Fruit fly (Drosophila melanogaster): ENCODE data around the gene CG3213.

CG3213 gene

DNA sequence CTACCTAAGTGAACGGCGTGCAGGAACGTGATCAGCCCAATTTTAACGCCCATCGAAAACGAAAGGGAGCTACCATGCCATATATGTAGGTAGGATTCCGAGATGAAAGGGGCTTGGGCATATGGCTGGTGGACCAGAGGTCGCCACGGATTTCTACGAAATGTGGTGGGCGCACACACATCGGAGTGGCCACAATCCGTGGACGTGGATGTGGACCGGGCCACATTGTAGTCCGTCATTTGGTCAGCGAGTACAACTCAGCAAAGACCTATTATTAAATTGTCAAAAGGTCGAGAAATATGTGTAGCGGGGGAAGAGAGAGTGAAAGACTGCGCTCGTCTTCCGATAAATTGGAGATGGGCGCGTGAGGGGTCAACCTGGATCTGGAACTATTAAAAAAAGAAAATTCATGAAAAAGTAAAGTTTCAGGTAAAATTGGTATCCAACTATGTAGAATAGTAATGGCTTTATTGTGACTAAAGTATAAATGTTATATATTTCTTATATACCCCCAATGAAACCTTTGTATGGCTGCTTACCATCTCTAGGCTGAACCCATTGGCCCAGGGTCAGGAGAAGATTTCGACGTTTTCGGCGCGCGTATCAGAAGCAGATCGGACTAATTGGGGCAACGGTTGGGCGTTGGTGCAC lies 36.1 kb upstream of the CG3213 start (continued):
- peak; percentile 56 for TF ChIP-seq BEAF-32 (GFP tag; optimal IDR thresholded peaks at IDR 0.05)
- peak; percentile 29 for TF ChIP-seq CG7839 (tag; optimal IDR thresholded peaks at IDR 0.05)
- no peak for TF ChIP-seq pan (optimal IDR thresholded peaks at IDR 0.05)
- no peak for TF ChIP-seq pan (GFP tag; optimal IDR thresholded peaks at IDR 0.05 in 1 of 2, IDR thresholded peaks at IDR 0.05 in 1 of 2)
- TF ChIP-seq ara (GFP tag; IDR thresholded peaks at IDR 0.05), result peak; percentile 79
- TF ChIP-seq CG2202 (tag; optimal IDR thresholded peaks at IDR 0.05), result peak; percentile 6
- no peak for TF ChIP-seq Lpt (GFP tag; optimal IDR thresholded peaks at IDR 0.05)
- no peak for TF ChIP-seq ap (GFP tag; IDR thresholded peaks at IDR 0.05)
- no peak for TF ChIP-seq CG17385 (GFP tag; optimal IDR thresholded peaks at IDR 0.05)
- peak; percentile 78 for TF ChIP-seq CG4404 (GFP tag; IDR thresholded peaks at IDR 0.05)
- TF ChIP-seq lbe (GFP tag; optimal IDR thresholded peaks at IDR 0.05), result no peak
- TF ChIP-seq CG11398 (GFP tag; optimal IDR thresholded peaks at IDR 0.05), result no peak
- TF ChIP-seq az2 (GFP tag; optimal IDR thresholded peaks at IDR 0.05), result no peak
- no peak for TF ChIP-seq Ptx1 (GFP tag; IDR thresholded peaks at IDR 0.05)
- peak; percentile 64 for TF ChIP-seq Scr (GFP tag; IDR thresholded peaks at IDR 0.05; ENCODE audit: partially characterized antibody)
- peak; percentile 16 for TF ChIP-seq CG13424 (tag; optimal IDR thresholded peaks at IDR 0.05)
- no peak for TF ChIP-seq br (optimal IDR thresholded peaks at IDR 0.05)
- TF ChIP-seq cas (GFP tag; IDR thresholded peaks at IDR 0.05), result no peak
- TF ChIP-seq CG9437 (GFP tag; optimal IDR thresholded peaks at IDR 0.05), result no peak
- TF ChIP-seq CG32772 (GFP tag; IDR thresholded peaks at IDR 0.05), result 0 out of 2 replicates have a peak, but pooled peaks have one; percentile 23
- TF ChIP-seq Oli (tag; optimal IDR thresholded peaks at IDR 0.05), result no peak
- TF ChIP-seq CG7372 (GFP tag; IDR thresholded peaks at IDR 0.05), result no peak
- no peak for TF ChIP-seq wdn (GFP tag; IDR thresholded peaks at IDR 0.05)
- TF ChIP-seq CG8388 (GFP tag; optimal IDR thresholded peaks at IDR 0.05), result peak; percentile 38
- peak; percentile 16 for TF ChIP-seq nerfin-1 (tag; optimal IDR thresholded peaks at IDR 0.05)
- no peak for TF ChIP-seq bbx (GFP tag; IDR thresholded peaks at IDR 0.05; ENCODE audit: partially characterized antibody)
- no peak for TF ChIP-seq CG33213 (GFP tag; optimal IDR thresholded peaks at IDR 0.05)
- TF ChIP-seq Fer1 (GFP tag; optimal IDR thresholded peaks at IDR 0.05), result no peak
- 0 out of 3 replicates have a peak, but pooled peaks have one; percentile 29 for TF ChIP-seq gce (GFP tag; IDR thresholded peaks at IDR 0.05)
- peak; percentile 7 for TF ChIP-seq cato (GFP tag; optimal IDR thresholded peaks at IDR 0.05; ENCODE audit: borderline replicate concordance)
- peak; percentile 42; the same call in 1 of the 2 replicates for TF ChIP-seq CG2129 (GFP tag; IDR thresholded peaks at IDR 0.05; ENCODE audit: partially characterized antibody)
- TF ChIP-seq btn (GFP tag; optimal IDR thresholded peaks at IDR 0.05), result no peak
- peak in 1 of 3 experiments; percentile 65 for TF ChIP-seq lola (GFP tag; optimal IDR thresholded peaks at IDR 0.05)
- TF ChIP-seq nmo (GFP tag; optimal IDR thresholded peaks at IDR 0.05), result peak; percentile 15
- TF ChIP-seq cg (GFP tag; optimal IDR thresholded peaks at IDR 0.05), result no peak
- TF ChIP-seq CG32532 (GFP tag; IDR thresholded peaks at IDR 0.05), result no peak
- no peak for TF ChIP-seq pfk (GFP tag; optimal IDR thresholded peaks at IDR 0.05)
- TF ChIP-seq Kr (GFP tag; optimal IDR thresholded peaks at IDR 0.05), result no peak
- TF ChIP-seq CG2712 (tag; optimal IDR thresholded peaks at IDR 0.05), result peak; percentile 59
- TF ChIP-seq CTCF (GFP tag; optimal IDR thresholded peaks at IDR 0.05), result no peak
- peak; percentile 79 for TF ChIP-seq CG15696 (tag; optimal IDR thresholded peaks at IDR 0.05)
- no peak for TF ChIP-seq Ssrp (tag; optimal IDR thresholded peaks at IDR 0.05)
- no peak for TF ChIP-seq CG31388 (GFP tag; optimal IDR thresholded peaks at IDR 0.05)
- no peak for TF ChIP-seq CG6254 (GFP tag; optimal IDR thresholded peaks at IDR 0.05)
- TF ChIP-seq Trl (optimal IDR thresholded peaks at IDR 0.05), result no peak
- TF ChIP-seq Trl (GFP tag; optimal IDR thresholded peaks at IDR 0.05), result no peak
- TF ChIP-seq otp (GFP tag; IDR thresholded peaks at IDR 0.05), result no peak
- no peak for TF ChIP-seq ro (GFP tag; IDR thresholded peaks at IDR 0.05)
- TF ChIP-seq Lim3 (GFP tag; IDR thresholded peaks at IDR 0.05), result no peak
- TF ChIP-seq E2f1 (GFP tag; IDR thresholded peaks at IDR 0.05), result 0 out of 2 replicates have a peak, but pooled peaks have one; percentile 8
- peak; percentile 7 for TF ChIP-seq fd96Cb (tag; optimal IDR thresholded peaks at IDR 0.05)

Data from whole organism, embryonic.